Worm (Caenorhabditis elegans) whole organism, late embryonic: Measurements from ENCODE around the gene nhr-190.

Source experiments
- F13H6.1 ChIP-seq: sonication (generic microtip); optimal IDR thresholded peaks from 2 replicates; lab custom pipeline; 2016; ENCODE audit warnings: missing genetic modification characterization, missing compliant biosample characterization
- ama-1 ChIP-seq: fragments of 150-350 bp; optimal IDR thresholded peaks from 2 replicates; lab custom pipeline; 2014
- ceh-34 ChIP-seq: sonication (generic microtip); optimal IDR thresholded peaks from 2 replicates; lab custom pipeline; 2016; ENCODE audit warnings: mild to moderate bottlenecking, missing genetic modification characterization, missing compliant biosample characterization
- elt-2 ChIP-seq: sonication (generic microtip); optimal IDR thresholded peaks from 2 replicates; lab custom pipeline; 2016; ENCODE audit warnings: missing genetic modification reagents, missing genetic modification characterization, missing compliant biosample characterization
- ets-4 ChIP-seq: sonication (generic microtip); optimal IDR thresholded peaks from 2 replicates; lab custom pipeline; 2016; ENCODE audit warnings: missing genetic modification characterization, missing compliant biosample characterization
- hlh-30 ChIP-seq: sonication (generic microtip); optimal IDR thresholded peaks from 2 replicates; lab custom pipeline; 2017; ENCODE audit warnings: antibody characterized with exemption, missing genetic modification characterization, missing compliant biosample characterization; ENCODE audit not compliant: insufficient read depth
- nhr-11 ChIP-seq: fragments of 150-350 bp; optimal IDR thresholded peaks from 2 replicates; lab custom pipeline; 2014; ENCODE audit warnings: missing biosample characterization, missing genetic modification characterization
- pqm-1 ChIP-seq: sonication (generic microtip); optimal IDR thresholded peaks from 2 replicates; lab custom pipeline; 2016; ENCODE audit warnings: missing genetic modification characterization, missing compliant biosample characterization
- unc-86 ChIP-seq: sonication (generic microtip); optimal IDR thresholded peaks from 2 replicates; lab custom pipeline; 2016; ENCODE audit warnings: missing genetic modification characterization, missing compliant biosample characterization

- no peak for TF ChIP-seq unc-86 (tag; lab: Kevin White, UChicago)
- TF ChIP-seq ama-1 (lab: Kevin White, UChicago): no peak
- no peak for TF ChIP-seq F13H6.1
- no peak for TF ChIP-seq pqm-1 (tag; lab: Kevin White, UChicago)
- TF ChIP-seq nhr-11 (tag; lab: Kevin White, UChicago): no peak
- TF ChIP-seq hlh-30 (tag; lab: Kevin White, UChicago): no peak
- TF ChIP-seq elt-2 (tag; lab: Kevin White, UChicago): no peak
- TF ChIP-seq ceh-34: no peak
- TF ChIP-seq ets-4 (tag; lab: Kevin White, UChicago): no peak
These were observed 33.9 kb upstream of the nhr-190 start, which contains the start of the genes fbxa-72 and srx-21 for ce11 chrV:676550-677084.
